Fruit fly (Drosophila melanogaster): Measurements from ENCODE around the gene Atg4b.

The Atg4b gene

DNA sequence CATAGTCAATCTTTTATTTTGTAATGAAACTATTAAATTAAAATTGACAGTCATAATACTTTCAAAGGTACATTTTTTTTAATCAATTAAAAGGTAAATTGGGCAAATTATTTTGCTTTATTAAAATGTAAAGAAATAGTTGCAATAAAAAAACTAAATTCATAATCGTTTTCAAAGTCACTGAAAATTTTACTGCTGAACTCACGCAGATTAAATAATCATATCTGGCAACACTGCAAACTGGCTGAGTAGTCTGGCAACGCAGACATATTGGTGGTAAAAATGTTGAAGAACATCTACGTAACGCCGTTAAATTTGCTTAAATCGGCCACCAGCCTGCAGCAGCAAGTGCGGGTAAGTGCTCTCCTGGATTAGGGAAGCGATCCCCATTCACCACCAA is 26.3 kb downstream of the Atg4b start, which contains the start of gene mRpL9 (continued):
- peak; percentile 32 for TF ChIP-seq CG17829 (tag; optimal IDR thresholded peaks at IDR 0.05)
- TF ChIP-seq salm (tag; optimal IDR thresholded peaks at IDR 0.05), result no peak
- TF ChIP-seq CG4282 (GFP tag; optimal IDR thresholded peaks at IDR 0.05), result no peak
- TF ChIP-seq ase (GFP tag; IDR thresholded peaks at IDR 0.05), result no peak
- no peak for TF ChIP-seq CG18599 (GFP tag; optimal IDR thresholded peaks at IDR 0.05)
- TF ChIP-seq ssp (GFP tag; IDR thresholded peaks at IDR 0.05), result no peak
- TF ChIP-seq phol (tag; optimal IDR thresholded peaks at IDR 0.05), result peak; percentile 52
- no peak for TF ChIP-seq tx (GFP tag; optimal IDR thresholded peaks at IDR 0.05)
- TF ChIP-seq Hr78 (GFP tag; optimal IDR thresholded peaks at IDR 0.05), result no peak
- TF ChIP-seq CG8281 (tag; optimal IDR thresholded peaks at IDR 0.05), result no peak
- peak; percentile 9 for TF ChIP-seq CG10654 (GFP tag; optimal IDR thresholded peaks at IDR 0.05)
- no peak for TF ChIP-seq vnd (GFP tag; IDR thresholded peaks at IDR 0.05; ENCODE audit: partially characterized antibody)
- peak; percentile 43 for TF ChIP-seq CG30403 (GFP tag; optimal IDR thresholded peaks at IDR 0.05)
- no peak for TF ChIP-seq Sox102F (GFP tag; optimal IDR thresholded peaks at IDR 0.05)
- TF ChIP-seq wor (GFP tag; IDR thresholded peaks at IDR 0.05), result no peak
- TF ChIP-seq hb (GFP tag; IDR thresholded peaks at IDR 0.05; ENCODE audit: partially characterized antibody), result no peak
- TF ChIP-seq cas (GFP tag; IDR thresholded peaks at IDR 0.05), result no peak
- no peak for TF ChIP-seq kay (GFP tag; optimal IDR thresholded peaks at IDR 0.05)
- no peak for TF ChIP-seq HHEX (GFP tag; optimal IDR thresholded peaks at IDR 0.05)
- TF ChIP-seq CG18619 (GFP tag; optimal IDR thresholded peaks at IDR 0.05), result no peak
- TF ChIP-seq CG31441 (GFP tag; IDR thresholded peaks at IDR 0.05), result peak; percentile 98
- no peak for TF ChIP-seq CG4854 (GFP tag; optimal IDR thresholded peaks at IDR 0.05)
- TF ChIP-seq Fer2 (tag; optimal IDR thresholded peaks at IDR 0.05), result no peak
- no peak for TF ChIP-seq NC2α (GFP tag; optimal IDR thresholded peaks at IDR 0.05)
- TF ChIP-seq crc (GFP tag; optimal IDR thresholded peaks at IDR 0.05), result no peak
- no peak for TF ChIP-seq sqz (GFP tag; optimal IDR thresholded peaks at IDR 0.05)
- TF ChIP-seq vfl (GFP tag; optimal IDR thresholded peaks at IDR 0.05), result no peak
- TF ChIP-seq CG2116 (GFP tag; optimal IDR thresholded peaks at IDR 0.05), result peak; percentile 16
- no peak for TF ChIP-seq slp2 (GFP tag; optimal IDR thresholded peaks at IDR 0.05)
- TF ChIP-seq NFAT (GFP tag; IDR thresholded peaks at IDR 0.05), result no peak
- TF ChIP-seq cad (GFP tag; optimal IDR thresholded peaks at IDR 0.05), result no peak
- TF ChIP-seq CG4617 (GFP tag; optimal IDR thresholded peaks at IDR 0.05; ENCODE audit: borderline replicate concordance), result peak; percentile 76
- no peak for TF ChIP-seq yki (optimal IDR thresholded peaks at IDR 0.05)
- TF ChIP-seq zen2 (GFP tag; IDR thresholded peaks at IDR 0.05; ENCODE audit: partially characterized antibody), result no peak
- no peak for TF ChIP-seq CG15479 (GFP tag; optimal IDR thresholded peaks at IDR 0.05)
- TF ChIP-seq C15 (GFP tag; IDR thresholded peaks at IDR 0.05), result no peak
- peak; percentile 47 for TF ChIP-seq CG10267 (tag; optimal IDR thresholded peaks at IDR 0.05)
- TF ChIP-seq Sox100B (GFP tag; optimal IDR thresholded peaks at IDR 0.05), result no peak
- TF ChIP-seq CG12942 (GFP tag; optimal IDR thresholded peaks at IDR 0.05), result no peak
- no peak for TF ChIP-seq Aef1 (GFP tag; IDR thresholded peaks at IDR 0.05)
- no peak for TF ChIP-seq bab2 (GFP tag; optimal IDR thresholded peaks at IDR 0.05)
- peak; percentile 70 for TF ChIP-seq E2f2 (GFP tag; IDR thresholded peaks at IDR 0.05)
- TF ChIP-seq CG9727 (GFP tag; optimal IDR thresholded peaks at IDR 0.05), result peak; percentile 0
- no peak; the same call in 2 of the 3 replicates for TF ChIP-seq CG11456 (GFP tag; IDR thresholded peaks at IDR 0.05)
- no peak for TF ChIP-seq Oaz (GFP tag; IDR thresholded peaks at IDR 0.05)
- TF ChIP-seq CG5180 (GFP tag; optimal IDR thresholded peaks at IDR 0.05), result no peak
- TF ChIP-seq CTCF (GFP tag; optimal IDR thresholded peaks at IDR 0.05), result peak; percentile 26
- no peak for TF ChIP-seq CG11398 (GFP tag; optimal IDR thresholded peaks at IDR 0.05)
- peak; percentile 26 for TF ChIP-seq Nf-YC (tag; optimal IDR thresholded peaks at IDR 0.05)
- TF ChIP-seq Doc2 (GFP tag; IDR thresholded peaks at IDR 0.05), result no peak
- no peak for TF ChIP-seq Dek (tag; optimal IDR thresholded peaks at IDR 0.05)
- no peak for TF ChIP-seq gcm2 (GFP tag; optimal IDR thresholded peaks at IDR 0.05)
- TF ChIP-seq CG18764 (GFP tag; optimal IDR thresholded peaks at IDR 0.05), result no peak
